Fruit fly (Drosophila melanogaster) whole organism, embryonic: ENCODE measurements around the gene CG12056.

Experiments
- Camta ChIP-seq: fragments of 200-800 bp; sonication (Bioruptor generic); optimal IDR thresholded peaks from 2 replicates; lab custom pipeline; 2016; ENCODE audit warnings: missing biosample characterization, missing genetic modification characterization
- Fer3 ChIP-seq: fragments of 200-800 bp; sonication (Bioruptor generic); optimal IDR thresholded peaks from 2 replicates; lab custom pipeline; 2018; ENCODE audit warnings: missing biosample characterization, mild to moderate bottlenecking, missing genetic modification characterization, moderate library complexity

DNA sequence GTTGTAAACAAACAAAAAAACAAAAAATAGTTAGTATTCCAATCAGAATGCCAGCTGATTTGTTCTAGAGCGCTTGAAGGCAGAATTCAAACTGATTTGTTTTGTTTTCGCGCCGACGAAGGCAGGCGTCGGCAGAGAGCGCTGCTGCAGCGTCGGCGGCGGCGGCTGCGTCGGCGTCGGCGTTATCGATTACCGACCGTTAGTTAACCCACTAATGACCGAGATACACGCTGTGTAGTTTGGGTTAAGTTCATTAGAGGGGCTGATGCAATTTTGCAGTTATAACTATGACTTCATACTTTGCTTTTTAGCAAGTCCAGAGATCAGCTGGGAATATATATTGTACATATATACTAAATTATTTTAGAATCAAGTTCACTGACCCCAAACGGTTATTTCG, 30.7 kb downstream of the CG12056 start, which contains the start of gene t:
- TF ChIP-seq Fer3 (tag; lab: Kevin White, UChicago) (no peak), Camta (GFP tag; lab: Kevin White, UChicago) (no peak)
